Fruit fly (Drosophila melanogaster) whole organism, prepupa: ENCODE measurements around the gene Sos.

Experiments used
- CG16779 ChIP-seq: fragments of 200-800 bp; sonication (Bioruptor generic); optimal IDR thresholded peaks from 3 replicates; lab custom pipeline; 2017; ENCODE audit warnings: missing biosample characterization, mild to moderate bottlenecking, missing genetic modification characterization
- CG34406 ChIP-seq: fragments of 200-800 bp; sonication (Bioruptor generic); optimal IDR thresholded peaks from 3 replicates; lab custom pipeline; 2016; ENCODE audit warnings: missing biosample characterization, missing genetic modification characterization
- CG6808 ChIP-seq: fragments of 200-800 bp; sonication (Bioruptor generic); optimal IDR thresholded peaks from 3 replicates; lab custom pipeline; 2017; ENCODE audit warnings: missing biosample characterization, missing genetic modification characterization, mild to moderate bottlenecking, moderate library complexity, missing genetic modification reagents
- CG6854 ChIP-seq: fragments of 200-800 bp; sonication (Bioruptor generic); optimal IDR thresholded peaks from 2 replicates; lab custom pipeline; 2017; ENCODE audit warnings: missing biosample characterization, mild to moderate bottlenecking, missing genetic modification characterization
- CG7368 ChIP-seq: fragments of 200-800 bp; sonication (Bioruptor generic); optimal IDR thresholded peaks from 3 replicates; lab custom pipeline; 2016; ENCODE audit warnings: missing biosample characterization, missing genetic modification characterization
- CG8319 ChIP-seq: fragments of 200-800 bp; sonication (Bioruptor generic); optimal IDR thresholded peaks from 3 replicates; lab custom pipeline; 2016; ENCODE audit warnings: missing biosample characterization, missing genetic modification characterization
- Hr38 ChIP-seq: sonication (Bioruptor generic); optimal IDR thresholded peaks from 2 replicates; lab custom pipeline; 2016; ENCODE audit warnings: missing biosample characterization, missing genetic modification characterization
- OdsH ChIP-seq: fragments of 200-800 bp; sonication (Bioruptor generic); optimal IDR thresholded peaks from 3 replicates; lab custom pipeline; 2016; ENCODE audit warnings: missing biosample characterization, missing genetic modification characterization
- Sox102F ChIP-seq: fragments of 200-800 bp; sonication (Bioruptor generic); optimal IDR thresholded peaks from 2 replicates; lab custom pipeline; 2016; ENCODE audit warnings: missing biosample characterization, mild to moderate bottlenecking, missing genetic modification characterization
- acj6 ChIP-seq: fragments of 200-800 bp; sonication (Bioruptor generic); optimal IDR thresholded peaks from 3 replicates; lab custom pipeline; 2016; ENCODE audit warnings: missing biosample characterization, missing genetic modification characterization
- cyc ChIP-seq: fragments of 200-800 bp; sonication (Bioruptor generic); optimal IDR thresholded peaks from 3 replicates; lab custom pipeline; 2016; ENCODE audit warnings: missing biosample characterization, missing genetic modification characterization
- dsx ChIP-seq: fragments of 200-800 bp; optimal IDR thresholded peaks from 3 replicates; lab custom pipeline; 2019; ENCODE audit warnings: missing biosample characterization, mild to moderate bottlenecking, missing genetic modification characterization, moderate library complexity; ENCODE audit not compliant: poor library complexity, severe bottlenecking
- esn ChIP-seq: fragments of 200-800 bp; sonication (Bioruptor generic); optimal IDR thresholded peaks from 2 replicates; lab custom pipeline; 2016; ENCODE audit warnings: missing biosample characterization, mild to moderate bottlenecking, missing genetic modification characterization, moderate library complexity
- vri ChIP-seq: fragments of 200-800 bp; sonication (Bioruptor generic); optimal IDR thresholded peaks from 3 replicates; lab custom pipeline; 2016; ENCODE audit warnings: missing biosample characterization, mild to moderate bottlenecking, missing genetic modification characterization

DNA sequence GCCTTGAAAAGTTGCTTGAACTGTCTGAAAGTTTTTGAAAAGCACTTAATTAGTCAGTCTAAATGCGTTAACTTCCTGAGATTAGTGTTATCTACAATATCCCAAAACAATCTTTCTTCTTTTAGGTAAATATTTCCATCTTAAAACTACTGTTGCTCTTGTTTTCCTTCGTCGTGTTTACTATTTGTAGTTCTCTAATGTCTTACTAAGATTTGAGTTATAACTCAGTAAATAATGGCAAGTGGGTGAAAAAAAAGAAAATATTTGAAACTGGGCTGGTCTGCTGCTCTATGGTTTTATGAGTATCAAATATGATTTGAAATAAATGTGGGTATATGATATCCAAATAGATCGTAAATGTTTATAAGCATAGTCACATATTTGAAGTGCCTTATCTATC, 12.4 kb upstream of the Sos start:
- TF ChIP-seq CG8319 (no peak), dsx (no peak), acj6 (no peak), CG16779 (no peak), vri (GFP tag; lab: Kevin White, UChicago) (no peak), esn (GFP tag; lab: Kevin White, UChicago) (no peak), CG7368 (no peak), OdsH (GFP tag; lab: Kevin White, UChicago) (no peak), cyc (GFP tag; lab: Kevin White, UChicago) (no peak), Hr38 (GFP tag; lab: Kevin White, UChicago) (no peak), CG6854 (GFP tag; lab: Kevin White, UChicago) (no peak), Sox102F (no peak), CG34406 (no peak), CG6808 (GFP tag; lab: Kevin White, UChicago) (no peak)
